Fruit fly (Drosophila melanogaster) whole organism, embryonic: ENCODE data around the gene isoQC.

Source experiments
- Ada2b ChIP-seq: fragments of 200-800 bp; sonication (Bioruptor generic); IDR thresholded peaks from 2 replicates; pipeline ENCODE4 v1.3.6; 2022; ENCODE audit warnings: missing biosample characterization, missing genetic modification characterization
- Atf-2 ChIP-seq: fragments of 200-800 bp; sonication (Bioruptor generic); optimal IDR thresholded peaks from 2 replicates; lab custom pipeline; 2016; ENCODE audit warnings: missing biosample characterization, missing genetic modification characterization
- Bgb ChIP-seq: fragments of 200-800 bp; sonication (Bioruptor generic); IDR thresholded peaks from 2 replicates; pipeline ENCODE4 v1.3.6; 2022; ENCODE audit warnings: missing biosample characterization, missing genetic modification characterization; ENCODE audit not compliant: partially characterized antibody
- CG10267 ChIP-seq: fragments of 200-800 bp; sonication (Bioruptor generic); optimal IDR thresholded peaks from 2 replicates; lab custom pipeline; 2018; ENCODE audit warnings: missing biosample characterization, mild to moderate bottlenecking, missing genetic modification characterization, moderate library complexity
- CG11398 ChIP-seq: fragments of 200-800 bp; sonication (Bioruptor generic); optimal IDR thresholded peaks from 2 replicates; lab custom pipeline; 2016; ENCODE audit warnings: missing biosample characterization, missing genetic modification characterization
- CG11504 ChIP-seq: fragments of 200-800 bp; sonication (Bioruptor generic); optimal IDR thresholded peaks from 3 replicates; lab custom pipeline; 2019; ENCODE audit warnings: missing biosample characterization, mild to moderate bottlenecking, missing genetic modification characterization, moderate library complexity
- CG12155 ChIP-seq: fragments of 200-800 bp; sonication (Bioruptor generic); optimal IDR thresholded peaks from 3 replicates; lab custom pipeline; 2016; ENCODE audit warnings: missing biosample characterization, missing genetic modification characterization
- CG13424 ChIP-seq: fragments of 200-800 bp; sonication (Bioruptor generic); optimal IDR thresholded peaks from 2 replicates; lab custom pipeline; 2019; ENCODE audit warnings: missing biosample characterization, mild to moderate bottlenecking, missing genetic modification characterization, moderate library complexity
- CG13775 ChIP-seq: fragments of 200-800 bp; sonication (Bioruptor generic); optimal IDR thresholded peaks from 3 replicates; lab custom pipeline; 2017; ENCODE audit warnings: missing biosample characterization, mild to moderate bottlenecking, missing genetic modification characterization
- CG14050 ChIP-seq: fragments of 200-800 bp; sonication (Bioruptor generic); IDR thresholded peaks from 3 replicates; pipeline ENCODE4 v1.3.6; 2022; ENCODE audit warnings: missing biosample characterization, missing genetic modification characterization
- CG14860 ChIP-seq: fragments of 200-800 bp; sonication (Bioruptor generic); IDR thresholded peaks from 3 replicates; pipeline ENCODE4 v1.3.6; 2022; ENCODE audit warnings: missing biosample characterization, missing genetic modification characterization; ENCODE audit not compliant: partially characterized antibody
- CG16813 ChIP-seq: fragments of 200-800 bp; sonication (Bioruptor generic); IDR thresholded peaks from 3 replicates; pipeline ENCODE4 v1.3.6; 2022; ENCODE audit warnings: missing biosample characterization, missing genetic modification characterization; ENCODE audit not compliant: partially characterized antibody
- CG16815 ChIP-seq: fragments of 200-800 bp; sonication (Bioruptor generic); optimal IDR thresholded peaks from 3 replicates; lab custom pipeline; 2017; ENCODE audit warnings: missing biosample characterization, mild to moderate bottlenecking, missing genetic modification characterization
- CG17912 ChIP-seq: fragments of 200-800 bp; sonication (Bioruptor generic); optimal IDR thresholded peaks from 2 replicates; lab custom pipeline; 2018; ENCODE audit warnings: missing biosample characterization, mild to moderate bottlenecking, missing genetic modification characterization
- CG1792 ChIP-seq: fragments of 200-800 bp; sonication (Bioruptor generic); optimal IDR thresholded peaks from 2 replicates; lab custom pipeline; 2016; ENCODE audit warnings: missing biosample characterization, missing genetic modification characterization
- CG30020 ChIP-seq: fragments of 200-800 bp; optimal IDR thresholded peaks from 2 replicates; lab custom pipeline; 2019; ENCODE audit warnings: missing biosample characterization, mild to moderate bottlenecking, missing genetic modification characterization, moderate library complexity
- CG3838 ChIP-seq: fragments of 200-800 bp; sonication (Bioruptor generic); optimal IDR thresholded peaks from 3 replicates; lab custom pipeline; 2016; ENCODE audit warnings: missing biosample characterization, missing genetic modification characterization
- CG7357 ChIP-seq: fragments of 200-800 bp; sonication (Bioruptor generic); IDR thresholded peaks from 3 replicates; pipeline ENCODE4 v1.3.6; 2022; ENCODE audit warnings: missing biosample characterization, missing genetic modification characterization
- CG7839 ChIP-seq: fragments of 200-800 bp; sonication (Bioruptor generic); optimal IDR thresholded peaks from 3 replicates; lab custom pipeline; 2018; ENCODE audit warnings: missing biosample characterization, mild to moderate bottlenecking, missing genetic modification characterization, moderate library complexity
- CG8089 ChIP-seq: fragments of 200-800 bp; sonication (Bioruptor generic); optimal IDR thresholded peaks from 3 replicates; lab custom pipeline; 2016; ENCODE audit warnings: missing biosample characterization, missing genetic modification characterization
- Dbx ChIP-seq: fragments of 200-800 bp; sonication (Bioruptor generic); IDR thresholded peaks from 3 replicates; pipeline ENCODE4 v1.3.6; 2022; ENCODE audit warnings: missing biosample characterization, missing genetic modification characterization
- Hr39 ChIP-seq: fragments of >200 bp; optimal IDR thresholded peaks from 2 replicates; lab custom pipeline; 2017
- MBD-R2 ChIP-seq: fragments of 200-800 bp; sonication (Bioruptor generic); IDR thresholded peaks from 2 replicates; pipeline ENCODE4 v1.3.6; 2022; ENCODE audit warnings: missing biosample characterization, missing genetic modification characterization
- Meics ChIP-seq: fragments of 200-800 bp; sonication (Bioruptor generic); optimal IDR thresholded peaks from 2 replicates; lab custom pipeline; 2017; ENCODE audit warnings: missing biosample characterization, mild to moderate bottlenecking, missing genetic modification characterization
- NK7.1 ChIP-seq: fragments of 200-800 bp; sonication (Bioruptor generic); optimal IDR thresholded peaks from 3 replicates; lab custom pipeline; 2016; ENCODE audit warnings: missing biosample characterization, missing genetic modification characterization
- NfI ChIP-seq: fragments of 200-800 bp; sonication (Bioruptor generic); optimal IDR thresholded peaks from 3 replicates; lab custom pipeline; 2018; ENCODE audit warnings: missing biosample characterization, mild to moderate bottlenecking, missing genetic modification characterization, moderate library complexity
- Poxn ChIP-seq: fragments of 200-800 bp; sonication (Bioruptor generic); IDR thresholded peaks from 2 replicates; pipeline ENCODE4 v1.3.6; 2022; ENCODE audit warnings: missing biosample characterization, missing genetic modification characterization
- Sry-β ChIP-seq: fragments of 200-800 bp; sonication (Bioruptor generic); optimal IDR thresholded peaks from 2 replicates; lab custom pipeline; 2018; ENCODE audit warnings: missing biosample characterization, mild to moderate bottlenecking, missing genetic modification characterization, moderate library complexity
- TFAM ChIP-seq: fragments of 200-800 bp; sonication (Bioruptor generic); optimal IDR thresholded peaks from 2 replicates; lab custom pipeline; 2017; ENCODE audit warnings: missing biosample characterization, missing genetic modification characterization, inconsistent platforms
- amos ChIP-seq: fragments of 200-800 bp; sonication (Bioruptor generic); IDR thresholded peaks from 2 replicates; pipeline ENCODE4 v1.3.6; 2022; ENCODE audit warnings: missing biosample characterization, missing genetic modification characterization; ENCODE audit not compliant: partially characterized antibody
- ap ChIP-seq: fragments of 200-800 bp; sonication (Bioruptor generic); IDR thresholded peaks from 2 replicates; pipeline ENCODE4 v1.3.6; 2022; ENCODE audit warnings: missing biosample characterization, missing genetic modification characterization
- az2 ChIP-seq: fragments of 200-800 bp; sonication (Bioruptor generic); optimal IDR thresholded peaks from 3 replicates; lab custom pipeline; 2016; ENCODE audit warnings: missing biosample characterization, missing genetic modification characterization
- bbx ChIP-seq: fragments of 200-800 bp; sonication (Bioruptor generic); IDR thresholded peaks from 2 replicates; pipeline ENCODE4 v1.3.6; 2022; ENCODE audit warnings: missing biosample characterization, missing genetic modification characterization; ENCODE audit not compliant: partially characterized antibody
- bcd ChIP-seq: fragments of 200-800 bp; sonication (Bioruptor generic); optimal IDR thresholded peaks from 2 replicates; lab custom pipeline; 2017; ENCODE audit warnings: missing biosample characterization, mild to moderate bottlenecking, missing genetic modification characterization
- cad ChIP-seq: fragments of >200 bp; optimal IDR thresholded peaks from 2 replicates; lab custom pipeline; 2017; ENCODE audit warnings: missing biosample characterization, missing genetic modification characterization
- chif ChIP-seq, 2 experiments: fragments of 200-800 bp; sonication (Bioruptor generic); optimal IDR thresholded peaks; 3 replicates each; lab custom pipeline; 2016; ENCODE audit warnings: missing biosample characterization in 2 of 2, missing genetic modification characterization in 2 of 2
- gem ChIP-seq: fragments of 200-800 bp; sonication (Bioruptor generic); optimal IDR thresholded peaks from 2 replicates; lab custom pipeline; 2019; ENCODE audit warnings: missing biosample characterization, mild to moderate bottlenecking, missing genetic modification characterization, moderate library complexity
- gsb-n ChIP-seq: fragments of 200-800 bp; sonication (Bioruptor generic); optimal IDR thresholded peaks from 3 replicates; lab custom pipeline; 2018; ENCODE audit warnings: missing biosample characterization, mild to moderate bottlenecking, missing genetic modification characterization
- mam ChIP-seq: fragments of 200-800 bp; sonication (Bioruptor generic); optimal IDR thresholded peaks from 3 replicates; lab custom pipeline; 2016; ENCODE audit warnings: missing biosample characterization, missing genetic modification characterization
- nerfin-1 ChIP-seq: fragments of 200-800 bp; sonication (Bioruptor generic); optimal IDR thresholded peaks from 3 replicates; lab custom pipeline; 2019; ENCODE audit warnings: missing biosample characterization, mild to moderate bottlenecking, missing genetic modification characterization, moderate library complexity
- nmo ChIP-seq: fragments of 200-800 bp; sonication (Bioruptor generic); optimal IDR thresholded peaks from 2 replicates; lab custom pipeline; 2018; ENCODE audit warnings: missing biosample characterization, mild to moderate bottlenecking, missing genetic modification characterization, moderate library complexity
- nom ChIP-seq: fragments of 200-800 bp; sonication (Bioruptor generic); optimal IDR thresholded peaks from 2 replicates; lab custom pipeline; 2017; ENCODE audit warnings: missing biosample characterization, missing genetic modification characterization, mild to moderate bottlenecking, moderate library complexity, missing genetic modification reagents
- oc ChIP-seq: fragments of 200-800 bp; sonication (Bioruptor generic); optimal IDR thresholded peaks from 2 replicates; lab custom pipeline; 2018; ENCODE audit warnings: missing biosample characterization, mild to moderate bottlenecking, missing genetic modification characterization, moderate library complexity
- pho ChIP-seq: fragments of 200-800 bp; sonication (Bioruptor generic); optimal IDR thresholded peaks from 2 replicates; lab custom pipeline; 2016; ENCODE audit warnings: missing biosample characterization, missing genetic modification characterization
- pnt ChIP-seq: fragments of 200-800 bp; sonication (Bioruptor generic); optimal IDR thresholded peaks from 3 replicates; lab custom pipeline; 2016; ENCODE audit warnings: missing biosample characterization, missing genetic modification characterization
- schlank ChIP-seq: fragments of 200-800 bp; sonication (Bioruptor generic); optimal IDR thresholded peaks from 2 replicates; lab custom pipeline; 2018; ENCODE audit warnings: missing biosample characterization, mild to moderate bottlenecking, missing genetic modification characterization
- seq ChIP-seq: fragments of 200-800 bp; sonication (Bioruptor generic); IDR thresholded peaks from 2 replicates; pipeline ENCODE4 v1.3.6; 2022; ENCODE audit warnings: missing biosample characterization, missing genetic modification characterization
- sim ChIP-seq: fragments of 200-800 bp; sonication (Bioruptor generic); IDR thresholded peaks from 2 replicates; pipeline ENCODE4 v1.3.6; 2022; ENCODE audit warnings: missing biosample characterization, missing genetic modification characterization
- stc ChIP-seq: fragments of 200-800 bp; sonication (Bioruptor generic); IDR thresholded peaks from 2 replicates; pipeline ENCODE4 v1.3.6; 2022; ENCODE audit warnings: missing biosample characterization, missing genetic modification characterization
- tup ChIP-seq: fragments of 200-800 bp; sonication (Bioruptor generic); optimal IDR thresholded peaks from 2 replicates; lab custom pipeline; 2016; ENCODE audit warnings: missing biosample characterization, mild to moderate bottlenecking, missing genetic modification characterization, moderate library complexity
- wek ChIP-seq: fragments of 200-800 bp; sonication (Bioruptor generic); optimal IDR thresholded peaks from 3 replicates; lab custom pipeline; 2018; ENCODE audit warnings: missing biosample characterization, mild to moderate bottlenecking, missing genetic modification characterization, moderate library complexity

The isoQC gene

dm6 chr3L:20474789-20475208, 533 bp downstream of the isoQC start (continued):
- TF ChIP-seq CG10267 (tag; lab: Kevin White, UChicago) (peak; percentile 82), wek (peak; percentile 69), CG1792 (GFP tag; lab: Kevin White, UChicago) (peak; percentile 75), Dbx (GFP tag; lab: Robert Waterston, UW) (no peak), NfI (GFP tag; lab: Kevin White, UChicago) (peak; percentile 90), CG7357 (GFP tag; lab: Robert Waterston, UW) (peak; percentile 73), Sry-β (GFP tag; lab: Kevin White, UChicago) (no peak), schlank (tag; lab: Kevin White, UChicago) (peak; percentile 74), mam (peak; percentile 95), Poxn (GFP tag; lab: Robert Waterston, UW) (no peak), tup (GFP tag; lab: Kevin White, UChicago) (peak; percentile 87), nerfin-1 (tag; lab: Kevin White, UChicago) (peak; percentile 62), ap (no peak), Bgb (GFP tag; lab: Robert Waterston, UW) (no peak), MBD-R2 (GFP tag; lab: Robert Waterston, UW) (no peak), CG13775 (GFP tag; lab: Kevin White, UChicago) (peak; percentile 82), CG16815 (GFP tag; lab: Kevin White, UChicago) (peak; percentile 77), stc (GFP tag; lab: Robert Waterston, UW) (no peak), CG16813 (GFP tag; lab: Robert Waterston, UW) (no peak), pho (GFP tag; lab: Kevin White, UChicago) (peak; percentile 90), CG17912 (GFP tag; lab: Kevin White, UChicago) (peak; percentile 78), seq (no peak), gem (tag; lab: Kevin White, UChicago) (peak; percentile 92), CG8089 (GFP tag; lab: Kevin White, UChicago) (peak; percentile 65), pnt (peak; percentile 79), CG12155 (peak; percentile 88), Atf-2 (GFP tag; lab: Kevin White, UChicago) (peak; percentile 74), TFAM (GFP tag; lab: Kevin White, UChicago) (peak; percentile 19), CG30020 (tag; lab: Kevin White, UChicago) (peak; percentile 63), gsb-n (tag; lab: Kevin White, UChicago) (peak; percentile 83), Meics (GFP tag; lab: Kevin White, UChicago) (peak; percentile 90), nom (peak; percentile 51), CG11398 (peak; percentile 78), oc (tag; lab: Kevin White, UChicago) (peak; percentile 75), bcd (GFP tag; lab: Kevin White, UChicago) (peak; percentile 89), bbx (GFP tag; lab: Robert Waterston, UW) (no peak), CG7839 (tag; lab: Kevin White, UChicago) (peak; percentile 85), Hr39 (lab: Kevin White, UChicago) (no peak), amos (GFP tag; lab: Robert Waterston, UW) (no peak), Ada2b (GFP tag; lab: Robert Waterston, UW) (no peak), NK7.1 (GFP tag; lab: Kevin White, UChicago) (peak; percentile 66), CG14050 (GFP tag; lab: Robert Waterston, UW) (no peak), sim (GFP tag; lab: Robert Waterston, UW) (no peak), chif (GFP tag; optimal IDR thresholded peaks at IDR 0.05; lab: Kevin White, UChicago) (peak; percentile 63 to 75), CG14860 (GFP tag; lab: Robert Waterston, UW) (no peak), CG11504 (tag; lab: Kevin White, UChicago) (peak; percentile 88), CG3838 (GFP tag; lab: Kevin White, UChicago) (no peak), nmo (GFP tag; lab: Kevin White, UChicago) (peak; percentile 75), CG13424 (tag; lab: Kevin White, UChicago) (peak; percentile 89), az2 (peak; percentile 90), cad (GFP tag; lab: Kevin White, UChicago) (no peak)
